Worm (Caenorhabditis elegans) whole organism, L4 larva: Measurements from ENCODE around the gene ceh-28.

ENCODE experiments used
- F10B5.3 ChIP-seq: sonication (generic microtip); optimal IDR thresholded peaks from 2 replicates; lab custom pipeline; 2016; ENCODE audit warnings: mild to moderate bottlenecking, missing genetic modification characterization, missing compliant biosample characterization
- ceh-82 ChIP-seq: sonication (generic microtip); optimal IDR thresholded peaks from 2 replicates; lab custom pipeline; 2017; ENCODE audit warnings: missing biosample characterization, missing genetic modification characterization
- fkh-10 ChIP-seq: fragments of 150-350 bp; optimal IDR thresholded peaks from 2 replicates; lab custom pipeline; 2014; ENCODE audit warnings: missing biosample characterization, missing genetic modification reagents, missing genetic modification characterization
- nhr-6 ChIP-seq: fragments of 150-350 bp; optimal IDR thresholded peaks from 2 replicates; lab custom pipeline; 2014; ENCODE audit warnings: missing biosample characterization, missing genetic modification characterization
- skn-1 ChIP-seq: fragments of 150-350 bp; optimal IDR thresholded peaks from 2 replicates; lab custom pipeline; 2014; ENCODE audit warnings: missing biosample characterization, missing genetic modification characterization

- TF ChIP-seq fkh-10 (GFP tag; lab: Kevin White, UChicago): no peak
- TF ChIP-seq ceh-82 (tag; lab: Kevin White, UChicago): no peak
- TF ChIP-seq nhr-6 (tag; lab: Kevin White, UChicago): no peak
- TF ChIP-seq F10B5.3 (tag; lab: Kevin White, UChicago): no peak
- no peak for TF ChIP-seq skn-1 (tag; lab: Kevin White, UChicago)
Observed at ce11 chrX:13055560-13055959, 18.9 kb upstream of the ceh-28 start, which contains the start of gene K03A11.6.
